Fruit fly (Drosophila melanogaster): Measurements from ENCODE around the gene MAPk-Ak2.

- no peak for TF ChIP-seq fd85E (GFP tag; optimal IDR thresholded peaks at IDR 0.05)
- no peak for TF ChIP-seq Eip75B (GFP tag; optimal IDR thresholded peaks at IDR 0.05)
- TF ChIP-seq CG32006 (GFP tag; optimal IDR thresholded peaks at IDR 0.05) = no peak
- TF ChIP-seq cyc (GFP tag; optimal IDR thresholded peaks at IDR 0.05) = no peak
- no peak for TF ChIP-seq Gug (GFP tag; IDR thresholded peaks at IDR 0.05)
- no peak for TF ChIP-seq CG8632 (GFP tag; optimal IDR thresholded peaks at IDR 0.05)
- TF ChIP-seq acj6 (GFP tag; optimal IDR thresholded peaks at IDR 0.05) = no peak
- no peak for TF ChIP-seq Smox (GFP tag; optimal IDR thresholded peaks at IDR 0.05)
- TF ChIP-seq Eip78C (GFP tag) = no peak
- no peak for TF ChIP-seq CG6808 (GFP tag; optimal IDR thresholded peaks at IDR 0.05)
- TF ChIP-seq CG8119 (GFP tag; IDR thresholded peaks at IDR 0.05) = no peak
- TF ChIP-seq OdsH (GFP tag; optimal IDR thresholded peaks at IDR 0.05) = no peak
- TF ChIP-seq CG10669 (GFP tag; optimal IDR thresholded peaks at IDR 0.05) = no peak
These were observed 19.6 kb downstream of the MAPk-Ak2 start for dm6 chrX:5744277-5744846.

Measured in whole organism, prepupa.